Worm (Caenorhabditis elegans) whole organism, L4 larva: ENCODE measurements around the gene C05E11.7.

Experiments used
- F44E2.7 ChIP-seq: fragments of 200-800 bp; sonication (Bioruptor generic); IDR thresholded peaks from 2 replicates; pipeline ENCODE4 v2.1.2; 2022; ENCODE audit warnings: missing genetic modification characterization, missing compliant biosample characterization
- ZK546.5 ChIP-seq, 2 experiments: sonication (generic microtip); optimal IDR thresholded peaks; 2 replicates each; lab custom pipeline; 2017; ENCODE audit warnings: missing biosample characterization in 2 of 2, missing genetic modification characterization in 2 of 2
- aha-1 ChIP-seq: fragments of 150-350 bp; peaks from one replicate; lab custom pipeline; 2014; ENCODE audit warnings: missing biosample characterization, missing genetic modification characterization
- attf-4 ChIP-seq: sonication (generic microtip); optimal IDR thresholded peaks from 3 replicates; lab custom pipeline; 2017; ENCODE audit warnings: missing biosample characterization, missing genetic modification characterization
- ceh-20 ChIP-seq: fragments of 200-800 bp; sonication (Bioruptor generic); IDR thresholded peaks from 2 replicates; pipeline ENCODE4 v1.3.6; 2022; ENCODE audit warnings: missing genetic modification reagents, missing genetic modification characterization, missing compliant biosample characterization
- daf-16 ChIP-seq, 3 experiments: sonication (generic microtip); optimal IDR thresholded peaks; 2 replicates each; lab custom pipeline; 2016 to 2017; ENCODE audit warnings: missing genetic modification characterization in 3 of 3, missing genetic modification reagents in 3 of 3, mild to moderate bottlenecking in 2 of 3, missing compliant biosample characterization in 2 of 3, missing biosample characterization in 1 of 3, moderate library complexity in 1 of 3
- daf-19 ChIP-seq: fragments of 200-800 bp; sonication (Bioruptor generic); conservative IDR thresholded peaks from 2 replicates; pipeline ENCODE4 v1.3.6; 2022; ENCODE audit warnings: missing genetic modification characterization, missing compliant biosample characterization
- daf-8 ChIP-seq: fragments of 200-800 bp; sonication (Bioruptor generic); IDR thresholded peaks from 2 replicates; pipeline ENCODE4 v1.3.6; 2022; ENCODE audit warnings: missing genetic modification characterization, missing compliant biosample characterization
- dmd-6 ChIP-seq: fragments of 200-800 bp; sonication (Bioruptor generic); IDR thresholded peaks from 2 replicates; pipeline ENCODE4 v1.3.6; 2022; ENCODE audit warnings: missing genetic modification reagents, missing genetic modification characterization, missing compliant biosample characterization
- dmd-9 ChIP-seq: fragments of 200-800 bp; sonication (Bioruptor generic); IDR thresholded peaks from 2 replicates; pipeline ENCODE4 v1.3.6; 2022; ENCODE audit warnings: missing genetic modification reagents, missing genetic modification characterization, missing compliant biosample characterization
- duxl-1 ChIP-seq: sonication (generic microtip); optimal IDR thresholded peaks from 2 replicates; lab custom pipeline; 2016; ENCODE audit warnings: mild to moderate bottlenecking, missing genetic modification characterization, moderate library complexity, missing compliant biosample characterization; ENCODE audit not compliant: poor library complexity
- dve-1 ChIP-seq: sonication (generic microtip); optimal IDR thresholded peaks from 2 replicates; lab custom pipeline; 2017; ENCODE audit warnings: antibody characterized with exemption, mild to moderate bottlenecking, missing genetic modification characterization, missing compliant biosample characterization; ENCODE audit not compliant: insufficient read depth
- egl-27 ChIP-seq: sonication (generic microtip); optimal IDR thresholded peaks from 3 replicates; lab custom pipeline; 2017; ENCODE audit warnings: missing biosample characterization, missing genetic modification reagents, missing genetic modification characterization
- fkh-10 ChIP-seq: fragments of 150-350 bp; optimal IDR thresholded peaks from 2 replicates; lab custom pipeline; 2014; ENCODE audit warnings: missing biosample characterization, missing genetic modification reagents, missing genetic modification characterization
- hlh-11 ChIP-seq: fragments of 200-800 bp; sonication (Bioruptor generic); optimal IDR thresholded peaks from 2 replicates; lab custom pipeline; 2018; ENCODE audit warnings: mild to moderate bottlenecking, missing genetic modification characterization, missing compliant biosample characterization
- hlh-30 ChIP-seq: sonication (generic microtip); optimal IDR thresholded peaks from 2 replicates; lab custom pipeline; 2017; ENCODE audit warnings: antibody characterized with exemption, mild to moderate bottlenecking, missing genetic modification characterization, missing compliant biosample characterization; ENCODE audit not compliant: insufficient read depth
- lim-7 ChIP-seq: fragments of 200-800 bp; sonication (Bioruptor generic); IDR thresholded peaks from 2 replicates; pipeline ENCODE4 v1.3.6; 2022; ENCODE audit warnings: missing genetic modification characterization, missing compliant biosample characterization
- lin-1 ChIP-seq: fragments of 200-800 bp; sonication (Bioruptor generic); IDR thresholded peaks from 2 replicates; pipeline ENCODE4 v1.3.6; 2022; ENCODE audit warnings: missing genetic modification reagents, missing genetic modification characterization, missing compliant biosample characterization
- lin-13 ChIP-seq: fragments of 150-350 bp; optimal IDR thresholded peaks from 2 replicates; lab custom pipeline; 2014; ENCODE audit warnings: missing biosample characterization, missing genetic modification reagents, missing genetic modification characterization
- lin-39 ChIP-seq: fragments of 150-350 bp; optimal IDR thresholded peaks from 2 replicates; lab custom pipeline; 2014; ENCODE audit warnings: missing biosample characterization, missing genetic modification reagents, missing genetic modification characterization
- lsy-2 ChIP-seq, 2 experiments: fragments of 150-350 bp in 1 of 2; sonication (generic microtip) in 1 of 2; optimal IDR thresholded peaks; 2 replicates each; lab custom pipeline; 2014 to 2017; ENCODE audit warnings: missing biosample characterization in 2 of 2, missing genetic modification characterization in 2 of 2
- mdl-1 ChIP-seq, 2 experiments: fragments of 150-350 bp in 1 of 2; sonication (generic microtip) in 1 of 2; optimal IDR thresholded peaks; 2 replicates each; lab custom pipeline; 2014 to 2017; ENCODE audit warnings: missing biosample characterization in 2 of 2, missing genetic modification characterization in 2 of 2
- mes-2 ChIP-seq: sonication (generic microtip); optimal IDR thresholded peaks from 2 replicates; lab custom pipeline; 2016; ENCODE audit warnings: missing genotype, mild to moderate bottlenecking, missing genetic modification characterization, missing compliant biosample characterization; ENCODE audit not compliant: poor library complexity, severe bottlenecking
- mxl-2 ChIP-seq: fragments of 200-800 bp; sonication (Bioruptor generic); conservative IDR thresholded peaks from 2 replicates; pipeline ENCODE4 v1.3.6; 2022; ENCODE audit warnings: missing genetic modification reagents, missing genetic modification characterization, missing compliant biosample characterization
- nhr-10 ChIP-seq: fragments of 150-350 bp; optimal IDR thresholded peaks from 2 replicates; lab custom pipeline; 2014; ENCODE audit warnings: missing biosample characterization, missing genetic modification characterization
- nhr-102 ChIP-seq: sonication (generic microtip); optimal IDR thresholded peaks from 2 replicates; lab custom pipeline; 2016; ENCODE audit warnings: mild to moderate bottlenecking, missing genetic modification characterization, moderate library complexity, missing compliant biosample characterization
- nhr-25 ChIP-seq: sonication (generic microtip); optimal IDR thresholded peaks from 2 replicates; lab custom pipeline; 2017; ENCODE audit warnings: missing genetic modification characterization, mild to moderate bottlenecking, missing compliant biosample characterization, antibody characterized with exemption, moderate library complexity, borderline replicate concordance; ENCODE audit not compliant: insufficient read depth
- nhr-28 ChIP-seq: fragments of 150-350 bp; optimal IDR thresholded peaks from 2 replicates; lab custom pipeline; 2014; ENCODE audit warnings: missing biosample characterization, missing genetic modification characterization
- nhr-48 ChIP-seq: sonication (generic microtip); optimal IDR thresholded peaks from 2 replicates; lab custom pipeline; 2016; ENCODE audit warnings: mild to moderate bottlenecking, missing genetic modification characterization, missing compliant biosample characterization
- nhr-77 ChIP-seq: fragments of 150-350 bp; optimal IDR thresholded peaks from 2 replicates; lab custom pipeline; 2014; ENCODE audit warnings: missing biosample characterization, missing genetic modification characterization
- php-3 ChIP-seq: fragments of 200-800 bp; sonication (Bioruptor generic); IDR thresholded peaks from 2 replicates; pipeline ENCODE4 v1.3.6; 2022; ENCODE audit warnings: missing genetic modification reagents, missing genetic modification characterization, missing compliant biosample characterization
- pqm-1 ChIP-seq: sonication (generic microtip); optimal IDR thresholded peaks from 2 replicates; lab custom pipeline; 2017; ENCODE audit warnings: missing biosample characterization, missing genetic modification characterization
- tra-1 ChIP-seq: fragments of 200-800 bp; sonication (Bioruptor generic); IDR thresholded peaks from 2 replicates; pipeline ENCODE4 v1.3.6; 2022; ENCODE audit warnings: missing genetic modification reagents, missing genetic modification characterization, missing compliant biosample characterization
- unc-62 ChIP-seq, 3 experiments: fragments of 150-350 bp in 1 of 3; sonication (generic microtip); optimal IDR thresholded peaks in 2 of 3; peaks in 1 of 3; 1 replicate in 1 of 3; 2 replicates in 2 of 3; lab custom pipeline; 2014 to 2017; ENCODE audit warnings: missing biosample characterization in 3 of 3, missing genetic modification characterization in 3 of 3, missing genetic modification reagents in 3 of 3, missing genotype in 1 of 3
- zip-11 ChIP-seq: fragments of 200-800 bp; sonication (Bioruptor generic); IDR thresholded peaks from 2 replicates; pipeline ENCODE4 v1.3.6; 2022; ENCODE audit warnings: missing genetic modification characterization, missing compliant biosample characterization
- zip-2 ChIP-seq: fragments of 150-350 bp; optimal IDR thresholded peaks from 2 replicates; lab custom pipeline; 2014; ENCODE audit warnings: missing biosample characterization, missing genetic modification characterization

C05E11.7 gene

DNA sequence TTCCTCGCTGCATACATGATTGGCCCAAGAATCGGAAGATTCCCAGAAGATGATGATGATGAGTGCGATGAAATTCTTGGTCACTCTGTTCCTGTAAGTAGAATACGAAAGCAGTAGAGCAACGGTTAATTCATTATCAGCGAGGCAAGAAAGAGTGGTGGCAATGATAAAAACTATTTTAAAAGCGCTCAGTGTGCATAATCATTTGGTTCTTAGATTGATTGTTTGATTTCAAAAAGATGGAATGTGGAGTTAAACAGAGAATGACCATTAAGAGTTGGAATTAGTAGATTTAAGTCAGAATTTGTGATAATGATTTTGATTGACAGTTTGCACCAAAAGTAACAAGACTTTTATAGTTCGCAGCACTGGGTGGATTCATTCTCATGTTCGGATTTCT lies 18.4 kb downstream of the C05E11.7 start:
- TF ChIP-seq nhr-28 (tag; lab: Kevin White, UChicago) (peak; percentile 53), aha-1 (peak; percentile 31), tra-1 (GFP tag; lab: Robert Waterston, UW) (0 out of 2 replicates have a peak, but pooled peaks have one; percentile 7), dve-1 (tag; lab: Kevin White, UChicago) (peak; percentile 20), lin-1 (GFP tag; lab: Robert Waterston, UW) (no peak), dmd-6 (GFP tag; lab: Robert Waterston, UW) (peak; percentile 83), pqm-1 (tag; lab: Kevin White, UChicago) (peak; percentile 70), ceh-20 (GFP tag; lab: Robert Waterston, UW) (no peak), attf-4 (tag; lab: Kevin White, UChicago) (no peak), hlh-11 (tag; lab: Kevin White, UChicago) (peak; percentile 32), daf-16 (GFP tag; optimal IDR thresholded peaks at IDR 0.05; lab: Kevin White, UChicago) (no peak), daf-16 (tag; optimal IDR thresholded peaks at IDR 0.05; lab: Kevin White, UChicago) (peak; percentile 18)

DNA sequence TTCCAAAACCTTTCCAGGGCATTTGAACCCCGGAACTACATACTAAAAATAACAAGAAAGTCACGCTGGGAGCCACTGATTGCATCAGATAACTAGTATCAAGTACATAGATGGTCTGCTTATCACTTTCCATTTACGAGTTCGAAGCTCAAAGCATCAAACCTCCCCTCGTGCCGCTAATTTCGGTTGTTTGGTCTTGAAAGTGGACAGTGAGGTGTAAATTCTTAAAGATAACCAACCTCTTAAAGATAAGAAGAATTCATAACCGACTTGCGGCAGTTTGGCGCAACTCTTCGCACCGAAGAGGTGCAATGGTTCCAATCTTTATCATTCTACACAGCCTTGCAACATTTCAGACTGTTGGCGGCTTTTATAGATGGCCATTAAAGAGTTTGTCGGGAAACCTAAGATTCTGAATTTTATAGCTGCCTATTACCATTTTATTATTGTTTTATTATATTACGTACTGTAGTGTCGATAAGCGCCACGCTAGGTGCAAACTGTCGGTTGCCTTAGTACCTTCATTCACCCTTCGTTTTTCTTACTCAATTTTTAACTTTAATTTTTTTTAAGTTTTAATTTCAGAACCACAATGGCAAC lies 20.7 kb downstream of the C05E11.7 start, which contains the start of gene amt-4:
amt-4 (plus strand) TSS at position 586 of the 600 bp plus-strand sequence.
- peak; percentile 92 for TF ChIP-seq pqm-1 (tag; lab: Kevin White, UChicago)
- peak in 1 of 2 experiments; percentile 86 for TF ChIP-seq mdl-1 (tag; optimal IDR thresholded peaks at IDR 0.05; lab: Kevin White, UChicago)
- TF ChIP-seq daf-19 = no peak
- TF ChIP-seq hlh-11 (tag; lab: Kevin White, UChicago) = peak; percentile 85
- no peak for TF ChIP-seq egl-27 (tag; lab: Kevin White, UChicago)
- TF ChIP-seq nhr-10 (tag; lab: Kevin White, UChicago) = peak; percentile 45
- no peak for TF ChIP-seq zip-2 (tag; lab: Kevin White, UChicago)
- TF ChIP-seq aha-1 = peak; percentile 84
- peak; percentile 61 for TF ChIP-seq nhr-102 (tag; lab: Kevin White, UChicago)
- TF ChIP-seq nhr-28 (tag; lab: Kevin White, UChicago) = peak; percentile 87
- TF ChIP-seq lin-13 (GFP tag; lab: Kevin White, UChicago) = no peak
- no peak for TF ChIP-seq zip-11 (GFP tag; lab: Robert Waterston, UW)
- peak; percentile 99 for TF ChIP-seq php-3
- TF ChIP-seq nhr-48 (tag; lab: Kevin White, UChicago) = peak; percentile 90
- no peak for TF ChIP-seq daf-16 (GFP tag; optimal IDR thresholded peaks at IDR 0.05; lab: Kevin White, UChicago)
- TF ChIP-seq daf-16 (tag; optimal IDR thresholded peaks at IDR 0.05; lab: Kevin White, UChicago) = peak; percentile 88
- peak; percentile 83 for TF ChIP-seq dve-1 (tag; lab: Kevin White, UChicago)
- TF ChIP-seq nhr-77 (tag; lab: Kevin White, UChicago) = peak; percentile 90
- TF ChIP-seq dmd-6 (GFP tag; lab: Robert Waterston, UW) = peak; percentile 93
- peak; percentile 52 for TF ChIP-seq hlh-30 (tag; lab: Kevin White, UChicago)
- peak; percentile 48; the same call in 1 of the 2 replicates for TF ChIP-seq tra-1 (GFP tag; lab: Robert Waterston, UW)

DNA sequence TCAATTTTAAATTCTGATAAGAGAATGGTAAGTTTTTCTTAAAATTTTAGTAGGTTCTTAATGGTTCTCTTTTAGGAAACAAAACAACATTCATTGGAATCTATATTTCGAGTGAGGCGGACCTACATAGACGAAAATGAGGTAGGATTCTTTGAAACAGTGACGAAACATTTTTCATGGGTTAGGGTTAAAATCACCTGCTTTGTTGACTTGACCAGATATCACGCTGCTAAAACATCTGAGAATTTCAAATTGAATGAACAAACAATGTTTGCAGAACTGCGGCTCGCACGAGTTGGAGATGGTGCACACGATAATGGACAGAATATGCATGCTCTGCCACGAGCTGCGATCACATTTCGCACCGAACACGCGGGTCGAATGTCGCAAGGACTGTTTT lies 23.2 kb downstream of the C05E11.7 start:
- TF ChIP-seq mxl-2 (GFP tag; lab: Robert Waterston, UW) (no peak), lsy-2 (tag; optimal IDR thresholded peaks at IDR 0.05; lab: Kevin White, UChicago) (no peak), dmd-9 (GFP tag; lab: Robert Waterston, UW) (no peak), unc-62 (GFP tag; optimal IDR thresholded peaks at IDR 0.05 in 1 of 2; lab: Kevin White, UChicago) (peak in 1 of 2 experiments; percentile 57), unc-62 (tag; optimal IDR thresholded peaks at IDR 0.05; lab: Kevin White, UChicago) (no peak), aha-1 (peak; percentile 78), lim-7 (GFP tag; lab: Robert Waterston, UW) (no peak), ZK546.5 (tag; optimal IDR thresholded peaks at IDR 0.05; lab: Kevin White, UChicago) (no peak), fkh-10 (GFP tag; lab: Kevin White, UChicago) (no peak), F44E2.7 (GFP tag; lab: Robert Waterston, UW) (no peak), lin-39 (no peak), daf-16 (GFP tag; optimal IDR thresholded peaks at IDR 0.05; lab: Kevin White, UChicago) (no peak), daf-16 (tag; optimal IDR thresholded peaks at IDR 0.05; lab: Kevin White, UChicago) (no peak), dmd-6 (GFP tag; lab: Robert Waterston, UW) (no peak), nhr-25 (no peak), daf-8 (no peak), hlh-30 (tag; lab: Kevin White, UChicago) (peak; percentile 29), mes-2 (tag; lab: Kevin White, UChicago) (no peak), duxl-1 (no peak)
